Fruit fly (Drosophila melanogaster) whole organism, prepupa: ENCODE results near the gene CG7810.
A peak's percentile ranks its signal among the peaks of the same experiment; 100 is the strongest.

Experiments used
- Blimp-1 ChIP-seq: fragments of 200-800 bp; sonication (Bioruptor generic); optimal IDR thresholded peaks from 3 replicates; lab custom pipeline; 2017; ENCODE audit warnings: missing biosample characterization, missing genetic modification characterization, mild to moderate bottlenecking, moderate library complexity, missing genetic modification reagents
- CG16779 ChIP-seq: fragments of 200-800 bp; sonication (Bioruptor generic); optimal IDR thresholded peaks from 3 replicates; lab custom pipeline; 2017; ENCODE audit warnings: missing biosample characterization, mild to moderate bottlenecking, missing genetic modification characterization
- CG3032 ChIP-seq: fragments of 200-800 bp; optimal IDR thresholded peaks from 2 replicates; lab custom pipeline; 2019; ENCODE audit warnings: missing biosample characterization, mild to moderate bottlenecking, missing genetic modification characterization, moderate library complexity
- CG31627 ChIP-seq: fragments of 200-800 bp; sonication (Bioruptor generic); optimal IDR thresholded peaks from 3 replicates; lab custom pipeline; 2016; ENCODE audit warnings: missing biosample characterization, missing genetic modification characterization
- CG6163 ChIP-seq: fragments of 200-800 bp; sonication (Bioruptor generic); IDR thresholded peaks from 3 replicates; pipeline ENCODE4 v1.3.6; 2022; ENCODE audit warnings: missing biosample characterization, missing genetic modification characterization
- Ets21C ChIP-seq: fragments of 200-800 bp; sonication (Bioruptor generic); optimal IDR thresholded peaks from 3 replicates; lab custom pipeline; 2016; ENCODE audit warnings: missing biosample characterization, missing genetic modification characterization
- Gug ChIP-seq: fragments of 200-800 bp; sonication (Bioruptor generic); IDR thresholded peaks from 2 replicates; pipeline ENCODE4 v1.3.6; 2022; ENCODE audit warnings: missing biosample characterization, missing genetic modification characterization
- Met ChIP-seq: fragments of 200-800 bp; sonication (Bioruptor generic); optimal IDR thresholded peaks from 3 replicates; lab custom pipeline; 2016; ENCODE audit warnings: missing biosample characterization, missing genetic modification characterization
- Smox ChIP-seq: fragments of 200-800 bp; sonication (Bioruptor generic); optimal IDR thresholded peaks from 3 replicates; lab custom pipeline; 2016; ENCODE audit warnings: missing biosample characterization, missing genetic modification characterization
- acj6 ChIP-seq: fragments of 200-800 bp; sonication (Bioruptor generic); optimal IDR thresholded peaks from 3 replicates; lab custom pipeline; 2016; ENCODE audit warnings: missing biosample characterization, missing genetic modification characterization
- fd59A ChIP-seq: fragments of 200-800 bp; sonication (Bioruptor generic); optimal IDR thresholded peaks from 2 replicates; lab custom pipeline; 2017; ENCODE audit warnings: missing biosample characterization, mild to moderate bottlenecking, missing genetic modification characterization, missing genetic modification reagents
- spab ChIP-seq: fragments of 200-800 bp; sonication (Bioruptor generic); optimal IDR thresholded peaks from 2 replicates; lab custom pipeline; 2017; ENCODE audit warnings: missing biosample characterization, mild to moderate bottlenecking, missing genetic modification characterization, missing genetic modification reagents

DNA sequence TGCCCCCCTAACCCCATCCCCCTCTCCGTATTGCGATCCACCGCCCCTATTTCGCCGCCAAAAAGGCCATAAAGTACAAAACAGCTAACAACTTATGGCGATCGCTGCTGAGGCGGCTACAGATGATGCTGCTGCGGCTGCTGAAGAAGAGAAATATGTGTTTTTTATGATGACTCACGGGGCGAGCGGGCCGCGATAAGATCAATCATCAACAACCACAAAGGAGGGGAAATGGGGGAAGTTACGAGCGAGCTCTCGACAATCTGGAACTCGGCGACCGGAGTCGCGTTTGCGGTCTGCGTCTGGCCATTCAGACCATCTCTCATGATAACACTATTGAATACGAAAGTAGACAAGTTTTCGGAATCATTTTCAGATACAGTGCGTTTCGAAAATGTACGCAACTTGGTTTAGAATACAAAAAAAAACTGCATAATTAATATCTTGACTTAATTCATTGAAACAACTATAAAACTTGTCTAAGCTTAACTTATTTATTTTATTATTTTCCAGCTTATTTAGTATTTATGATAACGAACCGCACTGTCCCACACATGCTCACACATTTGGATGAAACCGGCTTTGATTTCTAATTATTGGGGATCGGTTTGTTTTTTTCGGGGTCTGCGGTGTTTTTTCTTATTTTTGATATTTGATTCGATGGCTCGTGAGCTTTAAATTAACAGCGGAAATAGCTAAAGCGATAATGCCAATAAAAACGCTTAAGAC lies 18.7 kb downstream of the CG7810 start:
- TF ChIP-seq Met (peak; percentile 54), spab (GFP tag; lab: Kevin White, UChicago) (peak; percentile 15), Smox (GFP tag; lab: Kevin White, UChicago) (peak; percentile 51), CG3032 (tag; lab: Kevin White, UChicago) (peak; percentile 28), Blimp-1 (GFP tag; lab: Kevin White, UChicago) (no peak), Ets21C (GFP tag; lab: Kevin White, UChicago) (peak; percentile 11), fd59A (no peak), Gug (peak; percentile 86), CG6163 (GFP tag; lab: Robert Waterston, UW) (peak; percentile 86), CG31627 (peak; percentile 46), acj6 (peak; percentile 67), CG16779 (tag; lab: Kevin White, UChicago) (peak; percentile 39)
